Fruit fly (Drosophila melanogaster) whole organism, larva: ENCODE results near the gene Cdk12.

Experiments
- noc ChIP-seq: fragments of 200-800 bp; sonication (Bioruptor generic); optimal IDR thresholded peaks from 3 replicates; lab custom pipeline; 2019; ENCODE audit warnings: missing biosample characterization, mild to moderate bottlenecking, missing genetic modification characterization, moderate library complexity

The Cdk12 gene

dm6 chr3L:21515823-21516715 lies at the start of gene Cdk12, which contains the start of gene SAK:
TSS of gene Cdk12 (plus strand) at chr3L:21516306.
TSS of gene SAK (minus strand) at chr3L:21515887.
- peak; percentile 86 for TF ChIP-seq noc (tag; lab: Kevin White, UChicago)

DNA sequence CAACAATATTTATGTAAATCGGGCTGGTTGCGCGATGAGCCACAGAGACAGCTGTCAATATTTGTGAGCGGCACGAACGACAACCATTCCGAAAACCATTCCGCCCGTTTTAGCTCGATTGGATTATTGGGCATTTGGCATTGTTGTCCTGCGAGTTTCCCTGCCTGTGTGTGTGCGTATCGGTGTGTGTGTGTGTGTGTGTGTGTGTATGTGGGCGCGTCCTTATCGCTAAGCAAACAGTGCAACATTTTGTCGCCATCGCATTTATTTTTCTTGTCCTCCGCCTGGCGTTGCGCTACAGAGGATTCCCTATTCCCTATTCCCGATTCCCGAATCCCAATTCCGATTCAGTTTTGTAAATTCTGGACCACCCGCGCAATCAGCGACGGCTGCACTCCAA lies 44.2 kb upstream of the Cdk12 start:
- no peak for TF ChIP-seq noc (tag; lab: Kevin White, UChicago)

dm6 chr3L:21476429-21477006 lies 39.6 kb upstream of the Cdk12 start, which contains the start of gene croc:
TSS of gene croc (minus strand) at chr3L:21476479.
- no peak for TF ChIP-seq noc (tag; lab: Kevin White, UChicago)

DNA sequence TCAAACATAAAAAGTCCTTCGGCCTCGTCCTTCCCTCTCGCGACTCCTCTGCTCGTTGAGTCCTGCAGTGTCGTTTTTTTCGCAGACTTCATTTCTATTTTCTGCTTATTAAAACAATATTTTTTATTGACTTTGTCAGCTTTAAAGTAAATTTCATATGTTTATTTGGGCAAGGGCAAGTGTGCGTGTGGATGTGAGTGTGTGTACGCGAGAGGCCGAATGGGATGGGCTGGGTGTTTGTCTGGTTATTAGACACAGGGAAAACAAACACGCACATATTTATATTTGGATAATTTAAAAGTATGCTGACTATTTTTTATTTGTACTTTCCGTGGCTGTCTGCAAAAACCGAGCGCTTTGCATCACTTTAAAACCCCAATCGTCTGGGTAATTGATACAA lies 38.2 kb upstream of the Cdk12 start:
- TF ChIP-seq noc (tag; lab: Kevin White, UChicago): no peak

- no peak for TF ChIP-seq noc (tag; lab: Kevin White, UChicago)
These were observed 36.5 kb upstream of the Cdk12 start for dm6 chr3L:21479636-21480035.

DNA sequence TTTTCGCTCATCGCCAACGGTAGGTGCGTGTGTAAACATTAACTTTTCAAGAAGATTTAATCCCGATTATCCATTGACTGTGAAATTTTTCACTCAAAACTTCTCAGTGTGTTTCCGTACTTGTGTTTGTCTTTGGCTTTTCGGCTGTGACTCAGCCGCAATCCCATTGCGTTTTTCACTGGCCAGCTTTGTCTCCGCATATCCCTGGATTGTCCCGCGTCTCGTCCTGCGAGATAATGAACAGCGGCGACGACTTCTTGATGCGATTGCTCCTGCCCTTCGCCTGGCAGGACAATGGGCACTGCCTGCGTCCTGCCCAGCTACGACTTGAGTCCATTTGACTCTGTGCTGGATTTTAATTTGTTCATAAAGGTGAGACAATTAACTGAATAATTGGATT lies 34.0 kb upstream of the Cdk12 start:
- no peak for TF ChIP-seq noc (tag; lab: Kevin White, UChicago)

- TF ChIP-seq noc (tag; lab: Kevin White, UChicago): no peak
These were observed 32.3 kb upstream of the Cdk12 start for dm6 chr3L:21483837-21484236.

DNA sequence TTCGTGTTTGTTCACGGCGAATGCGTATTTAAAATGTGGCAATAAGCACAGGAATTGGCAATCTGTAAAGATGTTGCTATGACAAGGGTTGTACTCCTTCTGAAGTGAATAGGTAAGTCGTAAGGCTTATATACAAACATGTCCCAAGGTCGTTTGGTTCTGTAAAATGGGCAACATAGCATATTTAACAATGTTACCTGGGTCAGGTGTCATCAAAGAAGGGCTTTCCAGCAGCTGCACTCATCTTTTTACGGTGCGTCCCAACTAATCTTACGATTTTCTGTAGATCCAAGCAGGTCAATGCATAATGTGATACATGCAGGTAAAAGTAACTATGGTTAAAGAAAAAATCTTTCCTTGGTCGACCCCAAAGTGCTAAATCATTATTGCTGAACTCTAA lies 25.6 kb upstream of the Cdk12 start, which contains the start of gene Neu2:
Neu2 (minus strand) TSS at position 101 of the 400 bp plus-strand sequence.
- no peak for TF ChIP-seq noc (tag; lab: Kevin White, UChicago)

- TF ChIP-seq noc (tag; lab: Kevin White, UChicago): no peak
These were observed 23.3 kb upstream of the Cdk12 start, which contains the start of the genes CG7202 and CG7519 for dm6 chr3L:21492723-21493316. TSS of gene CG7202 (minus strand) at chr3L:21492773. TSS of gene CG7519 (plus strand) at chr3L:21493083.

- TF ChIP-seq noc (tag; lab: Kevin White, UChicago): no peak
These were observed 19.6 kb upstream of the Cdk12 start for dm6 chr3L:21496502-21496864.

DNA sequence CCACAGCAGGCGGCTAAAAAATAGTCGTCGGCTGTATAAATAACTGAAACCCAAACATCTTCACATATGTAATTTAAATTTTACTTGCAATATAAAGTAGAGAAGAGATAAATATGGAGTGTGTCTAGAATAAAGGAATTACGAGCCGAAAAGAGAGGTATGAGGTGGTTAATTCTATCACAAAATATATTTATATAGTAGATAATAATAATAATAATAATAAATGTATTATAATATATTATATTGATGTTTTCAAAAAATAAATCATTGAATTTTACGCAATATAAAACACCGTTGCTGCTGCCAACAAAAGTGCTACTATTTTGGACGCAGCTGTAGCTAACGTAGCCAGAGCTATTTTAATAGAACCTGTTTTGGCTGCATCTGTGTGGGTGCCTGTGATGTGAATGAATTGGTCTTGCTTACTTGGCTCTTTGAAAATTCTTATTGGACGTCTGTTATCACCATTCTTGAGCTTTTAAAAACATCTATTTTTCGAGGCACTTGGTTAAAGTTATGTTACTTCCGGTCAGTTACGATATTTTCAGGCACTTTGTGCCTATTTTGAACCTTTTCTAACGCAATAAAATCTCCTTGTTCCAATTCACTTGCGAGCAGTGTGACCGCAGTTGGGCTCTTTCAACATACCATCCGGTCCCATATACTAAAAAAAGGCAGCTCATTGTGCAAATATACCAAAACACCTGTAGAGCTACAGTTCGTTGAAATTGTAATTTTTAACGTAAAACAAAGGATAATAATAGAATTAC lies 19.1 kb upstream of the Cdk12 start, which contains the start of gene Hr78:
Hr78 (minus strand) TSS at position 630 of the 770 bp plus-strand sequence.
- peak; percentile 87 for TF ChIP-seq noc (tag; lab: Kevin White, UChicago)

dm6 chr3L:21501172-21501571 lies 14.9 kb upstream of the Cdk12 start, which contains the start of gene Est-Q:
TSS of gene Est-Q (plus strand) at chr3L:21501421.
- TF ChIP-seq noc (tag; lab: Kevin White, UChicago): no peak

DNA sequence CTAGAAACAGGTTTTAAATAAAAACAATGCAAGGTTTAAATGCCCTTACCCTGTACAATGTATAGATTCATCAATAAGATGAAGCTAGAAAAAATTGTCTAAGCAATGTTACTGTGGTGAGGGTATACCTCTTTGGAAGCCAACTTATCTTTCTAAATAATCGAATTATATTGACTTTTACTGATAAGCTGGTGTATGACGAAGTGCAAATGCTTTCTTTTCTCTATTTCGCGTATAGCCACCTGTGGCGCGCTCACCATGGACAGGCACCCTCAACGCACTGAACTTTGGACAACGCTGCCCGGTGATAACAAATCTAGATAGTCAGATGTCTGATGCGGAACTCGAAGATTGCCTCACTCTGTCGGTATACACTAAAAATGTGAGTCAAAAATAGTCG lies 14.2 kb upstream of the Cdk12 start:
- peak; percentile 58 for TF ChIP-seq noc (tag; lab: Kevin White, UChicago)

DNA sequence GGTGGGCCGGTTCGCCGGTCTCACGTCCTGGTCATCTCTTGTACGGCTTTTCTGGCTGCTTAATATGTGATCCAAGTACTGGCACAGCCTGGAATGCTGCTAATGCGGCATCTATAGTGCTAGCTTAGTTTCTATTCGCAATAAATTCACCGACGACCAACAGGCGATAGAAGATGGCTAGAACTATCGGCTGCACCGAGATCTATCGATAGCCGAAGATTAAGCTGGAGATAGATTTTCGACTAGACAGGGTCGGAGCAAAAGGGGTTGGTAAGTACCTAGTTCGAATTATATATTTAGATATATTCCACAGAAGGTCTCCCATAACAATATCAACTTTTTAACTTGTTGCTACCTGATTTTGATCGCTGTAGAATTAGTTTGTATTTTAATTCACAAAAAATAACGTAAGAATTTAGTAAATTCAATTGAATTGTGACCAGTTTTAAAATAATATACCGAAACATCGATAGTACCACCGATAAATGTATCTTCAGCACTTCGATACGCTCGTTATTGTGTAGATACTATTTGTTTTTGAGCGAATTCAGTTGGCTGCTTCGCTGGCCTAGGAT lies 8.7 kb upstream of the Cdk12 start, which contains the start of the genes Glg1 and M6:
Glg1 (minus strand) TSS at position 185 of the 575 bp plus-strand sequence.
M6 (plus strand) TSS at position 499 of the 575 bp plus-strand sequence.
- peak; percentile 56 for TF ChIP-seq noc (tag; lab: Kevin White, UChicago)

dm6 chr3L:21507955-21508354 lies 8.2 kb upstream of the Cdk12 start:
- no peak for TF ChIP-seq noc (tag; lab: Kevin White, UChicago)
